Worm (Caenorhabditis elegans): ENCODE data around the gene W02A2.9.

ce11 chrIV:13371699-13372098, 24.2 kb downstream of the W02A2.9 start, which contains the start of gene Y62E10A.6:
- TF ChIP-seq ztf-11 (tag; optimal IDR thresholded peaks at IDR 0.05) = no peak
- no peak for TF ChIP-seq M03D4.4 (tag; optimal IDR thresholded peaks at IDR 0.05)
- no peak for TF ChIP-seq bed-3 (GFP tag; optimal IDR thresholded peaks at IDR 0.05)
- TF ChIP-seq unc-39 (tag; optimal IDR thresholded peaks at IDR 0.05) = no peak
- no peak for TF ChIP-seq lsy-2 (tag; optimal IDR thresholded peaks at IDR 0.05)
- no peak for TF ChIP-seq nhr-12 (tag; optimal IDR thresholded peaks at IDR 0.05)
- no peak for TF ChIP-seq nhr-237 (tag; optimal IDR thresholded peaks at IDR 0.05)
- no peak for TF ChIP-seq mep-1 (tag; optimal IDR thresholded peaks at IDR 0.05)

Data from whole organism, mixed stage, embryonic.